Worm (Caenorhabditis elegans) whole organism, L4 larva: ENCODE measurements around the gene jun-1.

ENCODE experiments used
- T20F7.1 ChIP-seq: fragments of 200-800 bp; sonication (Bioruptor generic); optimal IDR thresholded peaks from 2 replicates; lab custom pipeline; 2018; ENCODE audit warnings: mild to moderate bottlenecking, missing genetic modification characterization, missing compliant biosample characterization
- Y105C5A.15 ChIP-seq: fragments of 200-800 bp; sonication (Bioruptor generic); IDR thresholded peaks from 2 replicates; pipeline ENCODE4 v1.3.6; 2022; ENCODE audit warnings: missing genetic modification characterization, missing compliant biosample characterization
- Y48G9A.11 ChIP-seq: fragments of 200-800 bp; sonication (Bioruptor generic); IDR thresholded peaks from 2 replicates; pipeline ENCODE4 v1.3.6; 2022; ENCODE audit warnings: missing genetic modification reagents, missing genetic modification characterization, missing compliant biosample characterization
- Y5F2A.4 ChIP-seq: fragments of 200-800 bp; sonication (Bioruptor generic); optimal IDR thresholded peaks from 2 replicates; lab custom pipeline; 2018; ENCODE audit warnings: mild to moderate bottlenecking, missing genetic modification characterization, missing compliant biosample characterization
- Y75B8A.6 ChIP-seq: fragments of 200-800 bp; sonication (Bioruptor generic); IDR thresholded peaks from 2 replicates; pipeline ENCODE4 v1.3.6; 2022; ENCODE audit warnings: missing genetic modification reagents, missing genetic modification characterization, missing compliant biosample characterization
- aha-1 ChIP-seq: fragments of 150-350 bp; peaks from one replicate; lab custom pipeline; 2014; ENCODE audit warnings: missing biosample characterization, missing genetic modification characterization
- aly-2 ChIP-seq: sonication (generic microtip); optimal IDR thresholded peaks from 2 replicates; lab custom pipeline; 2018; ENCODE audit warnings: missing biosample characterization, missing genetic modification characterization
- ama-1 ChIP-seq: fragments of 150-350 bp; optimal IDR thresholded peaks from 2 replicates; lab custom pipeline; 2014; ENCODE audit warnings: inconsistent platforms, mixed read lengths
- attf-4 ChIP-seq: sonication (generic microtip); optimal IDR thresholded peaks from 3 replicates; lab custom pipeline; 2017; ENCODE audit warnings: missing biosample characterization, missing genetic modification characterization
- ceh-20 ChIP-seq: fragments of 200-800 bp; sonication (Bioruptor generic); IDR thresholded peaks from 2 replicates; pipeline ENCODE4 v1.3.6; 2022; ENCODE audit warnings: missing genetic modification reagents, missing genetic modification characterization, missing compliant biosample characterization
- ceh-32 ChIP-seq: sonication (generic microtip); optimal IDR thresholded peaks from 2 replicates; lab custom pipeline; 2016; ENCODE audit warnings: mild to moderate bottlenecking, missing genetic modification characterization, missing compliant biosample characterization; ENCODE audit not compliant: poor library complexity
- ceh-82 ChIP-seq: sonication (generic microtip); optimal IDR thresholded peaks from 2 replicates; lab custom pipeline; 2017; ENCODE audit warnings: missing biosample characterization, missing genetic modification characterization
- ces-1 ChIP-seq: fragments of 150-350 bp; sonication (generic microtip); optimal IDR thresholded peaks from 4 replicates; lab custom pipeline; 2014; ENCODE audit warnings: missing biosample characterization, missing genetic modification reagents, missing genetic modification characterization
- daf-16 ChIP-seq, 3 experiments: sonication (generic microtip); optimal IDR thresholded peaks; 2 replicates each; lab custom pipeline; 2016 to 2017; ENCODE audit warnings: missing genetic modification characterization in 3 of 3, missing genetic modification reagents in 3 of 3, mild to moderate bottlenecking in 2 of 3, missing compliant biosample characterization in 2 of 3, missing biosample characterization in 1 of 3, moderate library complexity in 1 of 3
- dpl-1 ChIP-seq: fragments of 150-350 bp; optimal IDR thresholded peaks from 2 replicates; lab custom pipeline; 2014; ENCODE audit warnings: missing biosample characterization, missing genetic modification reagents, missing genetic modification characterization
- duxl-1 ChIP-seq: sonication (generic microtip); optimal IDR thresholded peaks from 2 replicates; lab custom pipeline; 2016; ENCODE audit warnings: mild to moderate bottlenecking, missing genetic modification characterization, moderate library complexity, missing compliant biosample characterization; ENCODE audit not compliant: poor library complexity
- egl-43 ChIP-seq: fragments of 200-800 bp; sonication (Bioruptor generic); IDR thresholded peaks from 2 replicates; pipeline ENCODE4 v1.3.6; 2022; ENCODE audit warnings: missing genetic modification reagents, missing genetic modification characterization, missing compliant biosample characterization
- fos-1 ChIP-seq: fragments of 150-350 bp; optimal IDR thresholded peaks from 2 replicates; lab custom pipeline; 2014; ENCODE audit warnings: missing biosample characterization, missing genetic modification characterization
- gei-8 ChIP-seq: fragments of 200-800 bp; sonication (Bioruptor generic); optimal IDR thresholded peaks from 2 replicates; lab custom pipeline; 2018; ENCODE audit warnings: mild to moderate bottlenecking, missing genetic modification characterization, missing compliant biosample characterization
- hif-1 ChIP-seq, 2 experiments: sonication (generic microtip); optimal IDR thresholded peaks; 2 replicates each; lab custom pipeline; 2016 to 2017; ENCODE audit warnings: missing compliant biosample characterization in 2 of 2, missing genetic modification characterization in 2 of 2, missing genetic modification reagents in 2 of 2, missing genotype in 2 of 2, mild to moderate bottlenecking in 1 of 2
- hlh-30 ChIP-seq: sonication (generic microtip); optimal IDR thresholded peaks from 2 replicates; lab custom pipeline; 2017; ENCODE audit warnings: antibody characterized with exemption, mild to moderate bottlenecking, missing genetic modification characterization, missing compliant biosample characterization; ENCODE audit not compliant: insufficient read depth
- lin-13 ChIP-seq: fragments of 150-350 bp; optimal IDR thresholded peaks from 2 replicates; lab custom pipeline; 2014; ENCODE audit warnings: missing biosample characterization, missing genetic modification reagents, missing genetic modification characterization
- lin-38 ChIP-seq: fragments of 200-800 bp; sonication (Bioruptor generic); IDR thresholded peaks from 2 replicates; pipeline ENCODE4 v1.3.6; 2022; ENCODE audit warnings: missing genetic modification reagents, missing genetic modification characterization, missing compliant biosample characterization
- lsy-2 ChIP-seq, 2 experiments: fragments of 150-350 bp in 1 of 2; sonication (generic microtip) in 1 of 2; optimal IDR thresholded peaks; 2 replicates each; lab custom pipeline; 2014 to 2017; ENCODE audit warnings: missing biosample characterization in 2 of 2, missing genetic modification characterization in 2 of 2
- mdl-1 ChIP-seq, 2 experiments: fragments of 150-350 bp in 1 of 2; sonication (generic microtip) in 1 of 2; optimal IDR thresholded peaks; 2 replicates each; lab custom pipeline; 2014 to 2017; ENCODE audit warnings: missing biosample characterization in 2 of 2, missing genetic modification characterization in 2 of 2
- mdt-29 ChIP-seq: fragments of 200-800 bp; sonication (Bioruptor generic); IDR thresholded peaks from 2 replicates; pipeline ENCODE4 v1.3.6; 2022; ENCODE audit warnings: missing genetic modification reagents, missing genetic modification characterization, missing compliant biosample characterization
- mes-2 ChIP-seq: sonication (generic microtip); optimal IDR thresholded peaks from 2 replicates; lab custom pipeline; 2016; ENCODE audit warnings: missing genotype, mild to moderate bottlenecking, missing genetic modification characterization, missing compliant biosample characterization; ENCODE audit not compliant: poor library complexity, severe bottlenecking
- nhr-102 ChIP-seq: sonication (generic microtip); optimal IDR thresholded peaks from 2 replicates; lab custom pipeline; 2016; ENCODE audit warnings: mild to moderate bottlenecking, missing genetic modification characterization, moderate library complexity, missing compliant biosample characterization
- nhr-41 ChIP-seq: fragments of 200-800 bp; sonication (Bioruptor generic); IDR thresholded peaks from 2 replicates; pipeline ENCODE4 v1.3.6; 2022; ENCODE audit warnings: missing genetic modification reagents, missing genetic modification characterization, missing compliant biosample characterization
- nhr-48 ChIP-seq: sonication (generic microtip); optimal IDR thresholded peaks from 2 replicates; lab custom pipeline; 2016; ENCODE audit warnings: mild to moderate bottlenecking, missing genetic modification characterization, missing compliant biosample characterization
- nhr-6 ChIP-seq: fragments of 150-350 bp; optimal IDR thresholded peaks from 2 replicates; lab custom pipeline; 2014; ENCODE audit warnings: missing biosample characterization, missing genetic modification characterization
- nhr-76 ChIP-seq: fragments of 150-350 bp; optimal IDR thresholded peaks from 2 replicates; lab custom pipeline; 2014; ENCODE audit warnings: missing biosample characterization, missing genetic modification characterization
- pqm-1 ChIP-seq: sonication (generic microtip); optimal IDR thresholded peaks from 2 replicates; lab custom pipeline; 2017; ENCODE audit warnings: missing biosample characterization, missing genetic modification characterization
- rbr-2 ChIP-seq: sonication (generic microtip); optimal IDR thresholded peaks from 2 replicates; lab custom pipeline; 2016; ENCODE audit warnings: missing genotype, missing genetic modification characterization, missing compliant biosample characterization
- sdz-12 ChIP-seq: fragments of 200-800 bp; sonication (Bioruptor generic); optimal IDR thresholded peaks from 2 replicates; lab custom pipeline; 2018; ENCODE audit warnings: mild to moderate bottlenecking, missing genetic modification characterization, missing compliant biosample characterization
- snpc-1.2 ChIP-seq: fragments of 200-800 bp; sonication (Bioruptor generic); IDR thresholded peaks from 2 replicates; pipeline ENCODE4 v1.3.6; 2022; ENCODE audit warnings: missing genetic modification reagents, missing genetic modification characterization, missing compliant biosample characterization
- spr-1 ChIP-seq: sonication (generic microtip); optimal IDR thresholded peaks from 2 replicates; lab custom pipeline; 2016; ENCODE audit warnings: mild to moderate bottlenecking, missing genetic modification characterization, missing compliant biosample characterization
- spr-3 ChIP-seq: fragments of 200-800 bp; sonication (Bioruptor generic); optimal IDR thresholded peaks from 2 replicates; lab custom pipeline; 2018; ENCODE audit warnings: mild to moderate bottlenecking, missing genetic modification characterization, missing compliant biosample characterization
- tra-1 ChIP-seq: fragments of 200-800 bp; sonication (Bioruptor generic); IDR thresholded peaks from 2 replicates; pipeline ENCODE4 v1.3.6; 2022; ENCODE audit warnings: missing genetic modification reagents, missing genetic modification characterization, missing compliant biosample characterization
- unc-130 ChIP-seq: sonication (generic microtip); optimal IDR thresholded peaks from 2 replicates; lab custom pipeline; 2016; ENCODE audit warnings: missing genetic modification reagents, missing genetic modification characterization, missing compliant biosample characterization
- unc-39 ChIP-seq: sonication (generic microtip); optimal IDR thresholded peaks from 2 replicates; lab custom pipeline; 2017; ENCODE audit warnings: missing biosample characterization, missing genetic modification characterization
- unc-62 ChIP-seq, 3 experiments: fragments of 150-350 bp in 1 of 3; sonication (generic microtip); optimal IDR thresholded peaks in 2 of 3; peaks in 1 of 3; 1 replicate in 1 of 3; 2 replicates in 2 of 3; lab custom pipeline; 2014 to 2017; ENCODE audit warnings: missing biosample characterization in 3 of 3, missing genetic modification characterization in 3 of 3, missing genetic modification reagents in 3 of 3, missing genotype in 1 of 3
- vab-7 ChIP-seq: fragments of 200-800 bp; sonication (Bioruptor generic); IDR thresholded peaks from 2 replicates; pipeline ENCODE4 v1.3.6; 2022; ENCODE audit warnings: missing genetic modification reagents, missing genetic modification characterization, missing compliant biosample characterization
- zag-1 ChIP-seq: fragments of 150-350 bp; optimal IDR thresholded peaks from 2 replicates; lab custom pipeline; 2014; ENCODE audit warnings: missing biosample characterization, missing genetic modification characterization

The jun-1 gene

ce11 chrII:9107095-9107769 is 5.7 kb upstream of the jun-1 start, which contains the start of gene dyrb-1:
TSS of gene dyrb-1 (minus strand) at chrII:9107145.
- TF ChIP-seq nhr-76 (tag; lab: Kevin White, UChicago) (no peak), spr-1 (no peak), zag-1 (tag; lab: Kevin White, UChicago) (no peak), Y5F2A.4 (no peak), duxl-1 (no peak), Y105C5A.15 (no peak), ceh-20 (no peak), aha-1 (no peak), lin-13 (GFP tag; lab: Kevin White, UChicago) (no peak), unc-39 (tag; lab: Kevin White, UChicago) (no peak), fos-1 (tag; lab: Kevin White, UChicago) (no peak), lin-38 (GFP tag; lab: Robert Waterston, UW) (no peak), daf-16 (GFP tag; optimal IDR thresholded peaks at IDR 0.05; lab: Kevin White, UChicago) (no peak), daf-16 (tag; optimal IDR thresholded peaks at IDR 0.05; lab: Kevin White, UChicago) (no peak), gei-8 (no peak), rbr-2 (no peak)

- TF ChIP-seq pqm-1 (no peak), dpl-1 (GFP tag; lab: Kevin White, UChicago) (peak; percentile 74), lin-38 (GFP tag; lab: Robert Waterston, UW) (peak; percentile 58), lsy-2 (tag; optimal IDR thresholded peaks at IDR 0.05; lab: Kevin White, UChicago) (peak in 1 of 2 experiments; percentile 36), Y105C5A.15 (no peak), sdz-12 (GFP tag; lab: Kevin White, UChicago) (no peak), nhr-76 (tag; lab: Kevin White, UChicago) (no peak), nhr-48 (tag; lab: Kevin White, UChicago) (no peak), aha-1 (peak; percentile 85), hlh-30 (tag; lab: Kevin White, UChicago) (peak; percentile 49), T20F7.1 (GFP tag; lab: Kevin White, UChicago) (peak; percentile 51), mes-2 (peak; percentile 7)
These were observed 4.5 kb upstream of the jun-1 start, which contains the start of gene dnj-23 for ce11 chrII:9108443-9108842. TSS of gene dnj-23 (minus strand) at chrII:9108600.

ce11 chrII:9108905-9109551 is 3.9 kb upstream of the jun-1 start, which contains the start of gene T24H10.4:
TSS of gene T24H10.4 (plus strand) at chrII:9109534.
- TF ChIP-seq nhr-6 (no peak), unc-62 (GFP tag; optimal IDR thresholded peaks at IDR 0.05 in 1 of 2; lab: Kevin White, UChicago) (peak in 1 of 2 experiments; percentile 49), unc-62 (tag; optimal IDR thresholded peaks at IDR 0.05; lab: Kevin White, UChicago) (no peak), attf-4 (tag; lab: Kevin White, UChicago) (no peak), Y48G9A.11 (GFP tag; lab: Robert Waterston, UW) (no peak), mdt-29 (GFP tag; lab: Robert Waterston, UW) (no peak), Y75B8A.6 (GFP tag; lab: Robert Waterston, UW) (no peak), gei-8 (no peak), snpc-1.2 (no peak), nhr-48 (tag; lab: Kevin White, UChicago) (no peak), lsy-2 (tag; optimal IDR thresholded peaks at IDR 0.05; lab: Kevin White, UChicago) (peak in 1 of 2 experiments; percentile 6), aly-2 (no peak), vab-7 (GFP tag; lab: Robert Waterston, UW) (no peak), nhr-41 (GFP tag; lab: Robert Waterston, UW) (no peak), aha-1 (no peak), daf-16 (GFP tag; optimal IDR thresholded peaks at IDR 0.05; lab: Kevin White, UChicago) (no peak), daf-16 (tag; optimal IDR thresholded peaks at IDR 0.05; lab: Kevin White, UChicago) (peak; percentile 10), tra-1 (GFP tag; lab: Robert Waterston, UW) (no peak), rbr-2 (no peak), ces-1 (GFP tag; lab: Kevin White, UChicago) (no peak), unc-130 (GFP tag; lab: Kevin White, UChicago) (no peak), egl-43 (0 out of 2 replicates have a peak, but pooled peaks have one; percentile 27), ama-1 (lab: Kevin White, UChicago) (no peak), mdl-1 (tag; optimal IDR thresholded peaks at IDR 0.05; lab: Kevin White, UChicago) (no peak), hif-1 (tag; optimal IDR thresholded peaks at IDR 0.05; lab: Kevin White, UChicago) (no peak), ceh-82 (no peak), ceh-32 (tag; lab: Kevin White, UChicago) (no peak), spr-3 (GFP tag; lab: Kevin White, UChicago) (no peak), nhr-102 (tag; lab: Kevin White, UChicago) (no peak)
- TF ChIP-seq, all 104 proteins: peak for 4
